Fruit fly (Drosophila melanogaster) whole organism, embryonic: Measurements from ENCODE around the gene mRpL3.

Source experiments
- Aef1 ChIP-seq: fragments of 200-800 bp; sonication (Bioruptor generic); IDR thresholded peaks from 3 replicates; pipeline ENCODE4 v1.3.6; 2022; ENCODE audit warnings: missing biosample characterization, missing genetic modification characterization
- C15 ChIP-seq: fragments of 200-800 bp; sonication (Bioruptor generic); IDR thresholded peaks from 3 replicates; pipeline ENCODE4 v1.3.6; 2022; ENCODE audit warnings: missing biosample characterization, missing genetic modification characterization
- CG10959 ChIP-seq: fragments of 200-800 bp; sonication (Bioruptor generic); IDR thresholded peaks from 2 replicates; pipeline ENCODE4 v1.3.6; 2022; ENCODE audit warnings: missing biosample characterization, missing genetic modification characterization
- CG11456 ChIP-seq: fragments of 200-800 bp; sonication (Bioruptor generic); IDR thresholded peaks from 3 replicates; pipeline ENCODE4 v1.3.6; 2022; ENCODE audit warnings: missing biosample characterization, missing genetic modification characterization
- CG1233 ChIP-seq: fragments of 200-800 bp; sonication (Bioruptor generic); optimal IDR thresholded peaks from 4 replicates; lab custom pipeline; 2018; ENCODE audit warnings: missing biosample characterization, mild to moderate bottlenecking, missing genetic modification characterization
- CG13287 ChIP-seq: fragments of 200-800 bp; sonication (Bioruptor generic); IDR thresholded peaks from 2 replicates; pipeline ENCODE4 v1.3.6; 2022; ENCODE audit warnings: missing biosample characterization, missing genetic modification characterization; ENCODE audit not compliant: partially characterized antibody
- CG15601 ChIP-seq: fragments of 200-800 bp; sonication (Bioruptor generic); optimal IDR thresholded peaks from 3 replicates; lab custom pipeline; 2019; ENCODE audit warnings: missing biosample characterization, mild to moderate bottlenecking, missing genetic modification characterization, moderate library complexity
- CG17186 ChIP-seq: fragments of 200-800 bp; sonication (Bioruptor generic); optimal IDR thresholded peaks from 3 replicates; lab custom pipeline; 2017; ENCODE audit warnings: missing biosample characterization, missing genetic modification reagents, missing genetic modification characterization
- CG17361 ChIP-seq: fragments of 200-800 bp; sonication (Bioruptor generic); IDR thresholded peaks from 3 replicates; pipeline ENCODE4 v1.3.6; 2022; ENCODE audit warnings: missing biosample characterization, missing genetic modification characterization
- CG17829 ChIP-seq: fragments of 200-800 bp; optimal IDR thresholded peaks from 2 replicates; lab custom pipeline; 2019; ENCODE audit warnings: missing biosample characterization, mild to moderate bottlenecking, missing genetic modification characterization, moderate library complexity
- CG34224 ChIP-seq: fragments of 200-800 bp; sonication (Bioruptor generic); IDR thresholded peaks from 3 replicates; pipeline ENCODE4 v1.3.6; 2022; ENCODE audit warnings: missing biosample characterization, missing genetic modification characterization; ENCODE audit not compliant: partially characterized antibody
- CG3847 ChIP-seq: fragments of 200-800 bp; sonication (Bioruptor generic); IDR thresholded peaks from 2 replicates; pipeline ENCODE4 v1.3.6; 2022; ENCODE audit warnings: missing biosample characterization, missing genetic modification characterization
- CG6689 ChIP-seq: fragments of 200-800 bp; sonication (Bioruptor generic); IDR thresholded peaks from 2 replicates; pipeline ENCODE4 v1.3.6; 2022; ENCODE audit warnings: missing biosample characterization, missing genetic modification characterization
- CG6765 ChIP-seq: fragments of 200-800 bp; sonication (Bioruptor generic); optimal IDR thresholded peaks from 3 replicates; lab custom pipeline; 2017; ENCODE audit warnings: missing biosample characterization, mild to moderate bottlenecking, missing genetic modification characterization
- CG7372 ChIP-seq: fragments of 200-800 bp; sonication (Bioruptor generic); IDR thresholded peaks from 2 replicates; pipeline ENCODE4 v1.3.6; 2022; ENCODE audit warnings: missing biosample characterization, missing genetic modification characterization
- CG7839 ChIP-seq: fragments of 200-800 bp; sonication (Bioruptor generic); optimal IDR thresholded peaks from 3 replicates; lab custom pipeline; 2018; ENCODE audit warnings: missing biosample characterization, mild to moderate bottlenecking, missing genetic modification characterization, moderate library complexity
- CG7987 ChIP-seq: fragments of 200-800 bp; sonication (Bioruptor generic); optimal IDR thresholded peaks from 2 replicates; lab custom pipeline; 2018; ENCODE audit warnings: missing biosample characterization, mild to moderate bottlenecking, missing genetic modification characterization, moderate library complexity
- CG8924 ChIP-seq: fragments of 200-800 bp; optimal IDR thresholded peaks from 3 replicates; lab custom pipeline; 2019; ENCODE audit warnings: missing biosample characterization, mild to moderate bottlenecking, missing genetic modification characterization, moderate library complexity
- CHES-1-like ChIP-seq: fragments of 200-800 bp; sonication (Bioruptor generic); optimal IDR thresholded peaks from 2 replicates; lab custom pipeline; 2016; ENCODE audit warnings: missing biosample characterization, missing genetic modification characterization
- E2f2 ChIP-seq: fragments of 200-800 bp; sonication (Bioruptor generic); IDR thresholded peaks from 2 replicates; pipeline ENCODE4 v1.3.6; 2022; ENCODE audit warnings: missing biosample characterization, missing genetic modification characterization
- Ets65A ChIP-seq: fragments of 200-800 bp; sonication (Bioruptor generic); peaks from one replicate; lab custom pipeline; 2016; ENCODE audit warnings: missing biosample characterization, missing genetic modification characterization
- Gug ChIP-seq: fragments of 200-800 bp; sonication (Bioruptor generic); IDR thresholded peaks from 4 replicates; pipeline ENCODE4 v1.3.6; 2022; ENCODE audit warnings: missing biosample characterization, missing genetic modification characterization
- HLHmδ ChIP-seq: fragments of 200-800 bp; sonication (Bioruptor generic); optimal IDR thresholded peaks from 2 replicates; lab custom pipeline; 2018; ENCODE audit warnings: missing biosample characterization, mild to moderate bottlenecking, missing genetic modification characterization, moderate library complexity
- HmgD ChIP-seq: fragments of 200-800 bp; sonication (Bioruptor generic); optimal IDR thresholded peaks from 3 replicates; lab custom pipeline; 2016; ENCODE audit warnings: missing biosample characterization, missing genetic modification characterization
- HmgZ ChIP-seq: fragments of 200-800 bp; sonication (Bioruptor generic); optimal IDR thresholded peaks from 2 replicates; lab custom pipeline; 2018; ENCODE audit warnings: missing biosample characterization, mild to moderate bottlenecking, missing genetic modification characterization
- Hmr ChIP-seq: fragments of 200-800 bp; sonication (Bioruptor generic); optimal IDR thresholded peaks from 3 replicates; lab custom pipeline; 2017; ENCODE audit warnings: mild to moderate bottlenecking, missing biosample characterization, missing genetic modification reagents, missing genetic modification characterization
- Hsf ChIP-seq: fragments of 200-800 bp; sonication (Bioruptor generic); optimal IDR thresholded peaks from 3 replicates; lab custom pipeline; 2016; ENCODE audit warnings: missing biosample characterization, missing genetic modification characterization
- Myb ChIP-seq: fragments of 200-800 bp; sonication (Bioruptor generic); optimal IDR thresholded peaks from 2 replicates; lab custom pipeline; 2016; ENCODE audit warnings: missing biosample characterization, missing genetic modification characterization
- Opbp ChIP-seq: fragments of 200-800 bp; sonication (Bioruptor generic); IDR thresholded peaks from 3 replicates; pipeline ENCODE4 v1.3.6; 2022; ENCODE audit warnings: missing biosample characterization, missing genetic modification characterization; ENCODE audit not compliant: partially characterized antibody
- Side ChIP-seq: fragments of 200-800 bp; sonication (Bioruptor generic); optimal IDR thresholded peaks from 2 replicates; lab custom pipeline; 2016; ENCODE audit warnings: missing biosample characterization, missing genetic modification characterization
- Sin3A ChIP-seq: fragments of >200 bp; optimal IDR thresholded peaks from 2 replicates; lab custom pipeline; 2018
- Sox100B ChIP-seq: fragments of 200-800 bp; sonication (Bioruptor generic); optimal IDR thresholded peaks from 3 replicates; lab custom pipeline; 2018; ENCODE audit warnings: missing biosample characterization, mild to moderate bottlenecking, missing genetic modification characterization
- ash1 ChIP-seq: fragments of 200-800 bp; sonication (Bioruptor generic); optimal IDR thresholded peaks from 2 replicates; lab custom pipeline; 2018; ENCODE audit warnings: missing biosample characterization, mild to moderate bottlenecking, missing genetic modification characterization
- bab2 ChIP-seq: fragments of 200-800 bp; sonication (Bioruptor generic); optimal IDR thresholded peaks from 2 replicates; lab custom pipeline; 2016; ENCODE audit warnings: missing biosample characterization, missing genetic modification characterization
- br ChIP-seq: fragments of >200 bp; optimal IDR thresholded peaks from 2 replicates; lab custom pipeline; 2017
- esg ChIP-seq: fragments of 200-800 bp; sonication (Bioruptor generic); conservative IDR thresholded peaks from 2 replicates; pipeline ENCODE4 v1.3.6; 2022; ENCODE audit warnings: missing biosample characterization, missing genetic modification characterization
- eve ChIP-seq, 2 experiments: fragments of >200 bp; optimal IDR thresholded peaks; 2 replicates each; lab custom pipeline; 2017; ENCODE audit warnings: missing biosample characterization in 2 of 2, missing genetic modification characterization in 2 of 2
- gem ChIP-seq: fragments of 200-800 bp; sonication (Bioruptor generic); optimal IDR thresholded peaks from 2 replicates; lab custom pipeline; 2019; ENCODE audit warnings: missing biosample characterization, mild to moderate bottlenecking, missing genetic modification characterization, moderate library complexity
- grau ChIP-seq: fragments of 200-800 bp; optimal IDR thresholded peaks from 3 replicates; lab custom pipeline; 2019; ENCODE audit warnings: missing biosample characterization, mild to moderate bottlenecking, missing genetic modification characterization, moderate library complexity
- grn ChIP-seq: fragments of 200-800 bp; sonication (Bioruptor generic); optimal IDR thresholded peaks from 3 replicates; lab custom pipeline; 2017; ENCODE audit warnings: missing biosample characterization, missing genetic modification characterization
- ham ChIP-seq: fragments of 200-800 bp; sonication (Bioruptor generic); IDR thresholded peaks from 2 replicates; pipeline ENCODE4 v1.3.6; 2022; ENCODE audit warnings: missing biosample characterization, missing genetic modification characterization
- insv ChIP-seq, 2 experiments: fragments of 200-800 bp; sonication (Bioruptor generic); optimal IDR thresholded peaks; 3 replicates each; lab custom pipeline; 2016 to 2018; ENCODE audit warnings: missing biosample characterization in 2 of 2, missing genetic modification characterization in 2 of 2
- knrl ChIP-seq: fragments of 200-800 bp; sonication (Bioruptor generic); IDR thresholded peaks from 3 replicates; pipeline ENCODE4 v1.3.6; 2022; ENCODE audit warnings: missing biosample characterization, missing genetic modification characterization; ENCODE audit not compliant: partially characterized antibody
- luna ChIP-seq: fragments of 200-800 bp; sonication (Bioruptor generic); optimal IDR thresholded peaks from 2 replicates; lab custom pipeline; 2016; ENCODE audit warnings: missing biosample characterization, missing genetic modification characterization
- mam ChIP-seq: fragments of 200-800 bp; sonication (Bioruptor generic); optimal IDR thresholded peaks from 3 replicates; lab custom pipeline; 2016; ENCODE audit warnings: missing biosample characterization, missing genetic modification characterization
- nerfin-1 ChIP-seq: fragments of 200-800 bp; sonication (Bioruptor generic); optimal IDR thresholded peaks from 3 replicates; lab custom pipeline; 2019; ENCODE audit warnings: missing biosample characterization, mild to moderate bottlenecking, missing genetic modification characterization, moderate library complexity
- pho ChIP-seq: fragments of 200-800 bp; sonication (Bioruptor generic); optimal IDR thresholded peaks from 2 replicates; lab custom pipeline; 2016; ENCODE audit warnings: missing biosample characterization, missing genetic modification characterization
- pita ChIP-seq: fragments of 200-800 bp; sonication (Bioruptor generic); optimal IDR thresholded peaks from 2 replicates; lab custom pipeline; 2017; ENCODE audit warnings: missing biosample characterization, mild to moderate bottlenecking, missing genetic modification characterization
- rib ChIP-seq: fragments of 200-800 bp; sonication (Bioruptor generic); IDR thresholded peaks from 2 replicates; pipeline ENCODE4 v1.3.6; 2022; ENCODE audit warnings: missing biosample characterization, missing genetic modification characterization
- shn ChIP-seq: fragments of 200-800 bp; sonication (Bioruptor generic); optimal IDR thresholded peaks from 3 replicates; lab custom pipeline; 2016; ENCODE audit warnings: missing biosample characterization, missing genetic modification characterization
- usp ChIP-seq: fragments of >200 bp; optimal IDR thresholded peaks from 2 replicates; lab custom pipeline; 2017; ENCODE audit warnings: missing biosample characterization, missing genetic modification characterization
- wor ChIP-seq: fragments of 200-800 bp; sonication (Bioruptor generic); IDR thresholded peaks from 2 replicates; pipeline ENCODE4 v1.3.6; 2022; ENCODE audit warnings: missing biosample characterization, missing genetic modification characterization
- yki ChIP-seq: fragments of >200 bp; optimal IDR thresholded peaks from 3 replicates; lab custom pipeline; 2018
- zf30C ChIP-seq: fragments of 200-800 bp; sonication (Bioruptor generic); optimal IDR thresholded peaks from 3 replicates; lab custom pipeline; 2018; ENCODE audit warnings: missing biosample characterization, mild to moderate bottlenecking, missing genetic modification characterization

Gene mRpL3

dm6 chrX:15712409-15712808, 48.6 kb upstream of the mRpL3 start, which contains the start of gene HUWE1 (continued):
- TF ChIP-seq Hmr, result no peak
- TF ChIP-seq CG3847, result peak; percentile 59
- no peak for TF ChIP-seq C15 (GFP tag; lab: Robert Waterston, UW)
- TF ChIP-seq HLHmδ (GFP tag; lab: Kevin White, UChicago), result no peak
- peak; percentile 61 for TF ChIP-seq Myb (GFP tag; lab: Kevin White, UChicago)
- TF ChIP-seq Sin3A (lab: Kevin White, UChicago), result no peak
- no peak for TF ChIP-seq CG7372 (GFP tag; lab: Robert Waterston, UW)
- TF ChIP-seq grn, result no peak
- no peak for TF ChIP-seq CG1233
- no peak for TF ChIP-seq luna (GFP tag; lab: Kevin White, UChicago)
- no peak for TF ChIP-seq rib (GFP tag; lab: Robert Waterston, UW)
- no peak for TF ChIP-seq usp (GFP tag; lab: Kevin White, UChicago)
- no peak for TF ChIP-seq CG7839 (tag; lab: Kevin White, UChicago)
- peak; percentile 27 for TF ChIP-seq CG7987 (GFP tag; lab: Kevin White, UChicago)
- peak; percentile 45 for TF ChIP-seq CG17829 (tag; lab: Kevin White, UChicago)
- peak; percentile 1 for TF ChIP-seq nerfin-1
- no peak for TF ChIP-seq yki (lab: Kevin White, UChicago)
- TF ChIP-seq eve (GFP tag; optimal IDR thresholded peaks at IDR 0.05; lab: Kevin White, UChicago), result no peak
- peak; percentile 72 for TF ChIP-seq E2f2 (GFP tag; lab: Robert Waterston, UW)
- no peak for TF ChIP-seq ash1 (GFP tag; lab: Kevin White, UChicago)
- peak; percentile 82 for TF ChIP-seq knrl
- TF ChIP-seq Hsf (GFP tag; lab: Kevin White, UChicago), result no peak
- peak; percentile 89 for TF ChIP-seq CG13287 (GFP tag; lab: Robert Waterston, UW)
- no peak for TF ChIP-seq esg
- no peak for TF ChIP-seq CG6689 (GFP tag; lab: Robert Waterston, UW)
- no peak for TF ChIP-seq ham (GFP tag; lab: Robert Waterston, UW)
- peak; percentile 56 for TF ChIP-seq CG17186 (GFP tag; lab: Kevin White, UChicago)
- peak; percentile 43 for TF ChIP-seq HmgD (GFP tag; lab: Kevin White, UChicago)
- TF ChIP-seq gem (tag; lab: Kevin White, UChicago), result no peak
- peak; percentile 19 for TF ChIP-seq pho (GFP tag; lab: Kevin White, UChicago)
- TF ChIP-seq wor, result no peak
- TF ChIP-seq Side (GFP tag; lab: Kevin White, UChicago), result no peak
- TF ChIP-seq Ets65A (GFP tag; lab: Kevin White, UChicago), result no peak
- TF ChIP-seq pita (GFP tag; lab: Kevin White, UChicago), result no peak
- peak; percentile 19 for TF ChIP-seq grau (tag; lab: Kevin White, UChicago)
- TF ChIP-seq zf30C (GFP tag; lab: Kevin White, UChicago), result no peak
- TF ChIP-seq br (lab: Kevin White, UChicago), result no peak
- TF ChIP-seq CG17361 (GFP tag; lab: Robert Waterston, UW), result no peak
- TF ChIP-seq Sox100B (GFP tag; lab: Kevin White, UChicago), result no peak
- TF ChIP-seq CG34224 (GFP tag; lab: Robert Waterston, UW), result peak; percentile 85
- TF ChIP-seq CHES-1-like (GFP tag; lab: Kevin White, UChicago), result peak; percentile 43
- TF ChIP-seq mam (GFP tag; lab: Kevin White, UChicago), result peak; percentile 30
- TF ChIP-seq Opbp (GFP tag; lab: Robert Waterston, UW), result peak; percentile 81
- TF ChIP-seq bab2 (GFP tag; lab: Kevin White, UChicago), result no peak
- TF ChIP-seq CG8924, result peak; percentile 61
- peak; percentile 69 for TF ChIP-seq CG15601 (tag; lab: Kevin White, UChicago)
- peak; percentile 63 for TF ChIP-seq HmgZ
- TF ChIP-seq Aef1 (GFP tag; lab: Robert Waterston, UW), result peak; percentile 57
- no peak for TF ChIP-seq CG10959 (GFP tag; lab: Robert Waterston, UW)
- no peak for TF ChIP-seq Gug (GFP tag; lab: Robert Waterston, UW)
- no peak for TF ChIP-seq insv (GFP tag; optimal IDR thresholded peaks at IDR 0.05; lab: Kevin White, UChicago)
- TF ChIP-seq CG6765 (GFP tag; lab: Kevin White, UChicago), result no peak
- TF ChIP-seq CG11456 (GFP tag; lab: Robert Waterston, UW), result no peak
- TF ChIP-seq shn (GFP tag; lab: Kevin White, UChicago), result no peak
